Worm (Caenorhabditis elegans) whole organism, late embryonic: ENCODE results near the gene spt-5.
A peak's percentile ranks its signal among the peaks of the same experiment; 100 is the strongest.

Source experiments
- C38D4.7 ChIP-seq: fragments of 200-800 bp; sonication (Bioruptor generic); optimal IDR thresholded peaks from 2 replicates; lab custom pipeline; 2018; ENCODE audit warnings: mild to moderate bottlenecking, missing genetic modification characterization, moderate library complexity, missing compliant biosample characterization
- F13H6.1 ChIP-seq: sonication (generic microtip); optimal IDR thresholded peaks from 2 replicates; lab custom pipeline; 2016; ENCODE audit warnings: missing genetic modification characterization, missing compliant biosample characterization
- K02D7.2 ChIP-seq: sonication (generic microtip); optimal IDR thresholded peaks from 2 replicates; lab custom pipeline; 2017; ENCODE audit warnings: mild to moderate bottlenecking, missing genetic modification characterization, missing compliant biosample characterization
- T23F11.4 ChIP-seq: fragments of 200-800 bp; sonication (Bioruptor generic); optimal IDR thresholded peaks from 2 replicates; lab custom pipeline; 2018; ENCODE audit warnings: mild to moderate bottlenecking, missing genetic modification characterization, missing compliant biosample characterization
- ama-1 ChIP-seq: fragments of 150-350 bp; optimal IDR thresholded peaks from 2 replicates; lab custom pipeline; 2014
- ceh-14 ChIP-seq: sonication (generic microtip); optimal IDR thresholded peaks from 2 replicates; lab custom pipeline; 2016; ENCODE audit warnings: missing genotype, missing genetic modification characterization, missing compliant biosample characterization
- ceh-2 ChIP-seq: sonication (generic microtip); optimal IDR thresholded peaks from 2 replicates; lab custom pipeline; 2016; ENCODE audit warnings: missing genotype, missing genetic modification characterization, missing compliant biosample characterization
- ceh-22 ChIP-seq: sonication (generic microtip); optimal IDR thresholded peaks from 2 replicates; lab custom pipeline; 2017; ENCODE audit warnings: missing biosample characterization, missing genetic modification characterization
- ceh-30 ChIP-seq: fragments of 150-350 bp; optimal IDR thresholded peaks from 2 replicates; lab custom pipeline; 2014; ENCODE audit warnings: missing biosample characterization, missing genetic modification characterization
- ceh-31 ChIP-seq: sonication (generic microtip); optimal IDR thresholded peaks from 2 replicates; lab custom pipeline; 2016; ENCODE audit warnings: missing genetic modification characterization, missing compliant biosample characterization
- ceh-6 ChIP-seq: fragments of 200-800 bp; sonication (Bioruptor generic); optimal IDR thresholded peaks from 2 replicates; lab custom pipeline; 2018; ENCODE audit warnings: mild to moderate bottlenecking, missing genetic modification characterization, missing compliant biosample characterization
- ceh-9 ChIP-seq: sonication (generic microtip); optimal IDR thresholded peaks from 2 replicates; lab custom pipeline; 2016; ENCODE audit warnings: mild to moderate bottlenecking, missing genetic modification characterization, inconsistent platforms, missing compliant biosample characterization
- che-1 ChIP-seq: sonication (generic microtip); optimal IDR thresholded peaks from 2 replicates; lab custom pipeline; 2016; ENCODE audit warnings: mild to moderate bottlenecking, missing genetic modification characterization, missing compliant biosample characterization
- dve-1 ChIP-seq: sonication (generic microtip); optimal IDR thresholded peaks from 2 replicates; lab custom pipeline; 2017; ENCODE audit warnings: antibody characterized with exemption, mild to moderate bottlenecking, missing genetic modification characterization, missing compliant biosample characterization
- elt-2 ChIP-seq: sonication (generic microtip); optimal IDR thresholded peaks from 2 replicates; lab custom pipeline; 2016; ENCODE audit warnings: missing genetic modification reagents, missing genetic modification characterization, missing compliant biosample characterization
- elt-4 ChIP-seq: sonication (generic microtip); optimal IDR thresholded peaks from 2 replicates; lab custom pipeline; 2016; ENCODE audit warnings: missing genetic modification characterization, missing compliant biosample characterization
- eyg-1 ChIP-seq: sonication (generic microtip); optimal IDR thresholded peaks from 2 replicates; lab custom pipeline; 2016; ENCODE audit warnings: missing genotype, missing genetic modification characterization, missing compliant biosample characterization
- fkh-10 ChIP-seq: fragments of 150-350 bp; optimal IDR thresholded peaks from 2 replicates; lab custom pipeline; 2014; ENCODE audit warnings: missing biosample characterization, missing genetic modification reagents, missing genetic modification characterization
- gmeb-2 ChIP-seq: sonication (generic microtip); optimal IDR thresholded peaks from 2 replicates; lab custom pipeline; 2016; ENCODE audit warnings: missing genetic modification characterization, inconsistent platforms, missing compliant biosample characterization
- hlh-15 ChIP-seq: sonication (generic microtip); optimal IDR thresholded peaks from 2 replicates; lab custom pipeline; 2016; ENCODE audit warnings: missing genetic modification characterization, missing compliant biosample characterization
- hlh-8 ChIP-seq: sonication (generic microtip); optimal IDR thresholded peaks from 2 replicates; lab custom pipeline; 2016; ENCODE audit warnings: missing genotype, missing genetic modification characterization, missing compliant biosample characterization
- mec-3 ChIP-seq: sonication (generic microtip); optimal IDR thresholded peaks from 2 replicates; lab custom pipeline; 2016; ENCODE audit warnings: borderline replicate concordance, missing genetic modification characterization, missing compliant biosample characterization
- nfya-1 ChIP-seq: sonication (generic microtip); optimal IDR thresholded peaks from 2 replicates; lab custom pipeline; 2017; ENCODE audit warnings: missing genetic modification characterization, mild to moderate bottlenecking, missing compliant biosample characterization, antibody characterized with exemption, moderate library complexity
- nhr-232 ChIP-seq: sonication (generic microtip); optimal IDR thresholded peaks from 2 replicates; lab custom pipeline; 2016; ENCODE audit warnings: missing genetic modification characterization, missing compliant biosample characterization
- npax-4 ChIP-seq: sonication (generic microtip); optimal IDR thresholded peaks from 2 replicates; lab custom pipeline; 2016; ENCODE audit warnings: missing genetic modification characterization, missing compliant biosample characterization
- pag-3 ChIP-seq: sonication (generic microtip); optimal IDR thresholded peaks from 2 replicates; lab custom pipeline; 2016; ENCODE audit warnings: missing compliant biosample characterization, missing genetic modification characterization, borderline replicate concordance
- pax-1 ChIP-seq: fragments of 150-350 bp; optimal IDR thresholded peaks from 2 replicates; lab custom pipeline; 2014; ENCODE audit warnings: missing biosample characterization, missing genetic modification characterization
- pqm-1 ChIP-seq: sonication (generic microtip); optimal IDR thresholded peaks from 2 replicates; lab custom pipeline; 2016; ENCODE audit warnings: missing genetic modification characterization, missing compliant biosample characterization
- ref-2 ChIP-seq: sonication (generic microtip); optimal IDR thresholded peaks from 2 replicates; lab custom pipeline; 2016; ENCODE audit warnings: missing genetic modification characterization, missing compliant biosample characterization
- sdc-2 ChIP-seq: sonication (generic microtip); optimal IDR thresholded peaks from 2 replicates; lab custom pipeline; 2016; ENCODE audit warnings: missing genotype, missing genetic modification characterization, missing compliant biosample characterization
- sox-2 ChIP-seq: fragments of 200-800 bp; sonication (Bioruptor generic); IDR thresholded peaks from 2 replicates; pipeline ENCODE4 v1.3.6; 2022; ENCODE audit warnings: missing genetic modification reagents, missing genetic modification characterization, missing compliant biosample characterization
- sox-4 ChIP-seq: sonication (generic microtip); optimal IDR thresholded peaks from 2 replicates; lab custom pipeline; 2017; ENCODE audit warnings: mild to moderate bottlenecking, missing genetic modification characterization, inconsistent platforms, missing compliant biosample characterization
- syd-9 ChIP-seq: sonication (generic microtip); optimal IDR thresholded peaks from 2 replicates; lab custom pipeline; 2016; ENCODE audit warnings: mild to moderate bottlenecking, missing genetic modification characterization, moderate library complexity, missing compliant biosample characterization
- tbx-2 ChIP-seq: sonication (generic microtip); optimal IDR thresholded peaks from 2 replicates; lab custom pipeline; 2016; ENCODE audit warnings: missing genetic modification characterization, missing compliant biosample characterization
- tbx-7 ChIP-seq: sonication (generic microtip); optimal IDR thresholded peaks from 2 replicates; lab custom pipeline; 2016; ENCODE audit warnings: missing genotype, missing genetic modification characterization, missing compliant biosample characterization
- ttx-3 ChIP-seq: sonication (generic microtip); optimal IDR thresholded peaks from 2 replicates; lab custom pipeline; 2016; ENCODE audit warnings: missing genetic modification reagents, missing genetic modification characterization, missing compliant biosample characterization
- unc-3 ChIP-seq, 2 experiments: fragments of 200-800 bp in 1 of 2; sonication (Bioruptor generic) in 1 of 2; sonication (generic microtip) in 1 of 2; conservative IDR thresholded peaks in 1 of 2; optimal IDR thresholded peaks in 1 of 2; 2 replicates each; pipeline versions ENCODE4 v1.3.6 to Lab custom; 2016 to 2022; ENCODE audit warnings: missing compliant biosample characterization in 2 of 2, missing genetic modification characterization in 2 of 2, missing genetic modification reagents in 1 of 2
- unc-42 ChIP-seq: sonication (generic microtip); optimal IDR thresholded peaks from 2 replicates; lab custom pipeline; 2016; ENCODE audit warnings: missing genotype, missing genetic modification characterization, missing compliant biosample characterization
- unc-55 ChIP-seq: sonication (generic microtip); optimal IDR thresholded peaks from 2 replicates; lab custom pipeline; 2017; ENCODE audit warnings: missing biosample characterization, missing genetic modification reagents, missing genetic modification characterization
- unc-86 ChIP-seq: sonication (generic microtip); optimal IDR thresholded peaks from 2 replicates; lab custom pipeline; 2016; ENCODE audit warnings: missing genetic modification characterization, missing compliant biosample characterization
- zip-5 ChIP-seq: sonication (generic microtip); optimal IDR thresholded peaks from 2 replicates; lab custom pipeline; 2016; ENCODE audit warnings: missing genetic modification characterization, missing compliant biosample characterization
- ztf-16 ChIP-seq: sonication (generic microtip); optimal IDR thresholded peaks from 2 replicates; lab custom pipeline; 2017; ENCODE audit warnings: missing genetic modification characterization, missing compliant biosample characterization

The spt-5 gene

DNA sequence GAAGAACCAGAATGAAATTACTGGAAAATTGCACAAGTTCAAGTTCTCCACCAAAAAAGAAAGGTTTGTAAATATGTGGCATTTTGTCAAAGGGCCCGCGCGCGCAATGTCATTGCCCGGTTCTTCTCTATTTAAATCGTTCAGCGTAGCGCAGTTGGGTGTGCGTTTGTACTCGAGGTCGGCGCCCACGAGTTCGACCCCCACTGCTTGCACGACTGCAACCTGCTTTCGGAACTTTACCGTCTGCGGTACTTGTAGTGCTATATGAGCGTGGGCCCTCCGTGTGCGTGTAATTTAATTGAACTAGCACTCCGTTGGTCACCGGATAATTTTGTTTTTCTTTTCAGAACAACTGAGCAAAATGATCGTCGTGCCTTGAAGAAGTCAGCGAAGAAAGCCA lies 35.2 kb downstream of the spt-5 start (continued):
- no peak for TF ChIP-seq ceh-22 (tag; lab: Kevin White, UChicago)
- TF ChIP-seq ceh-31 (tag; lab: Kevin White, UChicago): peak; percentile 23
- TF ChIP-seq pax-1 (tag; lab: Kevin White, UChicago): no peak
- TF ChIP-seq hlh-15 (tag; lab: Kevin White, UChicago): peak; percentile 38
- no peak for TF ChIP-seq F13H6.1 (tag; lab: Kevin White, UChicago)
- TF ChIP-seq T23F11.4 (GFP tag; lab: Kevin White, UChicago): peak; percentile 66
- no peak for TF ChIP-seq dve-1 (tag; lab: Kevin White, UChicago)
- TF ChIP-seq zip-5 (tag; lab: Kevin White, UChicago): peak; percentile 71
- TF ChIP-seq sox-2 (GFP tag; lab: Robert Waterston, UW): peak; percentile 25; the same call in 1 of the 2 replicates
- no peak for TF ChIP-seq ttx-3 (tag; lab: Kevin White, UChicago)
- TF ChIP-seq tbx-7 (tag; lab: Kevin White, UChicago): no peak
- TF ChIP-seq nhr-232 (tag; lab: Kevin White, UChicago): peak; percentile 54
- TF ChIP-seq fkh-10 (GFP tag; lab: Kevin White, UChicago): no peak
- TF ChIP-seq npax-4 (tag; lab: Kevin White, UChicago): peak; percentile 32
- no peak for TF ChIP-seq pqm-1
- no peak for TF ChIP-seq pag-3
- TF ChIP-seq ama-1 (lab: Kevin White, UChicago): no peak
- peak; percentile 68 for TF ChIP-seq gmeb-2
- TF ChIP-seq hlh-8: no peak
- TF ChIP-seq unc-55 (GFP tag; lab: Kevin White, UChicago): no peak
- TF ChIP-seq unc-3 (GFP tag; conservative IDR thresholded peaks at IDR 0.05; lab: Robert Waterston, UW): no peak
- TF ChIP-seq unc-3 (tag; optimal IDR thresholded peaks at IDR 0.05; lab: Kevin White, UChicago): peak; percentile 4
- peak; percentile 69 for TF ChIP-seq elt-2 (tag; lab: Kevin White, UChicago)
- TF ChIP-seq ceh-14 (tag; lab: Kevin White, UChicago): peak; percentile 28
- peak; percentile 48 for TF ChIP-seq ref-2
- TF ChIP-seq eyg-1 (tag; lab: Kevin White, UChicago): no peak

DNA sequence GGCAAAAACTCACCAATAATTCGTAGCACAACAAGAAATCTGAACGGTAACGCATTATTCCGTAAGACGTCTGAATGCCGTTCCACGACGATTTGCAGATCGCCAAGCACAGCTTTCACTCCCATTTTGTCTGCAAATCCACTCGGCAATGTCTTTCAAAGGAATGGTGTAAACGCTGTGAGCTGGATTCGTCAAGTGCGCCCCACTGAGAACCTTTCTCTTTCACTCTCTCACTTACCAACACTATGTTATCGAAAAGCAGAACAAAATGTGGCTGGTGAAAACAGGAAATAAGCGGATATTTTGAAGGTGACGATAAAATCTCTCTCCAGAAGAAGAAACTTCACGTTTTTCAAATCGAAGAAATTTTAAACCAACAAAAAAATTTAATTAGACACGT lies 37.6 kb downstream of the spt-5 start:
- TF ChIP-seq ceh-31 (tag; lab: Kevin White, UChicago) (peak; percentile 35), ceh-2 (tag; lab: Kevin White, UChicago) (no peak), unc-42 (tag; lab: Kevin White, UChicago) (no peak), nfya-1 (tag; lab: Kevin White, UChicago) (peak; percentile 52), ama-1 (lab: Kevin White, UChicago) (peak; percentile 73)

DNA sequence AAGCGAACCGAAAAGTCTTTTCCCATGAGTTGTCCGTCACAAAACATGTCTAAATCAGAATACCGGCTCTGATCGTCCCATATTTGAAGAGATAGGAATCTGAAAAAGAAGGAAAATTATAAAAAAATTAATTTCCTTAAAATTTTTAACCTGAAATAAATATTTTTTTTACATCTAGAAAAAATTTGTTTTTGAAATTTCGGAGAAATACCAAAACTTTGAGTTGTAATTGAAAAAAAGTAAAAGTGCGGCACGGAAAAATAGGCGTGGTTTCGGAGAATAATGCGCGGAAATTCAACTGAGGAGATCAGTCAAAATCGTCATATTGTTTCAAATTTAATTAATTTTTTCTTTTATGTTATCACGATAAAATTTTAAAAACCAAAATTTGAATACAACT lies 38.3 kb downstream of the spt-5 start, which contains the start of gene F11A10.6:
F11A10.6 (minus strand) TSS at position 101 of the 400 bp plus-strand sequence.
- TF ChIP-seq elt-2 (tag; lab: Kevin White, UChicago) (no peak), ceh-14 (tag; lab: Kevin White, UChicago) (no peak), syd-9 (tag; lab: Kevin White, UChicago) (no peak), ref-2 (no peak), C38D4.7 (GFP tag; lab: Kevin White, UChicago) (no peak), sox-4 (tag; lab: Kevin White, UChicago) (no peak), unc-86 (tag; lab: Kevin White, UChicago) (no peak)

DNA sequence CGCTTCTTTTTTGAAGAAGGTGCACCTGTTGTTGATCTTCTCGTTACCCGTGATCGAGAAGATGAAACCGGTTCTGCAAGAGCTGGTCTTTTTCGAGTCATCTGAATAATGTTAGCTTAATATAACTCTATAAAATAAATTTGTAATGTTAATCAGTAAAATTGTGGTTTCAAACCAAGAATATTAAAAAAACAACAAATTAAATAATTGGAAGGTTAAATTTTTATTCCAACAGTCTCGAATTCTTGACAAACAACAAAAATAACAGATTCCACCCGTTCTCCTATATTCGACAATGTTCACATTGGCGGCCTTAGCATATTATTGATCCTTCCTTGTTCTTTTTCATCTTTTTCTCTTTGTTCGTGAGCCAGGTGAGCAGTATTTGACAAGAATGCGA lies 40.8 kb downstream of the spt-5 start, which contains the start of gene mig-32:
mig-32 (minus strand) TSS at position 101 of the 400 bp plus-strand sequence.
- TF ChIP-seq ceh-30 (tag; lab: Kevin White, UChicago) (no peak), sdc-2 (tag; lab: Kevin White, UChicago) (no peak), ceh-9 (tag; lab: Kevin White, UChicago) (no peak), hlh-8 (no peak), ttx-3 (tag; lab: Kevin White, UChicago) (no peak), K02D7.2 (tag; lab: Kevin White, UChicago) (no peak), ztf-16 (tag; lab: Kevin White, UChicago) (no peak), syd-9 (tag; lab: Kevin White, UChicago) (no peak), gmeb-2 (no peak), zip-5 (tag; lab: Kevin White, UChicago) (no peak), elt-4 (no peak), tbx-7 (tag; lab: Kevin White, UChicago) (no peak), ceh-6 (no peak), mec-3 (tag; lab: Kevin White, UChicago) (no peak), unc-3 (GFP tag; conservative IDR thresholded peaks at IDR 0.05; lab: Robert Waterston, UW) (no peak), unc-3 (tag; optimal IDR thresholded peaks at IDR 0.05; lab: Kevin White, UChicago) (no peak), tbx-2 (tag; lab: Kevin White, UChicago) (no peak), che-1 (no peak)
